Worm (Caenorhabditis elegans): ENCODE measurements around the gene mtp-18.
A peak's percentile ranks its signal among the peaks of the same experiment; 100 is the strongest.

Gene mtp-18

ce11 chrX:6201542-6201941 lies 4.7 kb downstream of the mtp-18 start (continued):
- TF ChIP-seq Y116A8C.19 (tag; optimal IDR thresholded peaks at IDR 0.05; ENCODE audit: borderline replicate concordance) (no peak), fkh-4 (tag; optimal IDR thresholded peaks at IDR 0.05; ENCODE audit: borderline replicate concordance) (no peak), snpc-4 (tag; optimal IDR thresholded peaks at IDR 0.05) (no peak), sup-37 (GFP tag; optimal IDR thresholded peaks at IDR 0.05) (no peak), C04F5.9 (tag; optimal IDR thresholded peaks at IDR 0.05) (no peak), unc-98 (GFP tag; IDR thresholded peaks at IDR 0.05) (no peak), skn-1 (tag; optimal IDR thresholded peaks at IDR 0.05) (no peak), zag-1 (tag; optimal IDR thresholded peaks at IDR 0.05) (no peak), nhr-11 (tag; optimal IDR thresholded peaks at IDR 0.05) (no peak), xbp-1 (tag; optimal IDR thresholded peaks at IDR 0.05) (no peak), fkh-8 (tag; optimal IDR thresholded peaks at IDR 0.05) (no peak), nhr-90 (tag; optimal IDR thresholded peaks at IDR 0.05; ENCODE audit: poor library complexity) (peak; percentile 32), lin-14 (GFP tag; optimal IDR thresholded peaks at IDR 0.05) (peak; percentile 46), blmp-1 (tag; optimal IDR thresholded peaks at IDR 0.05) (peak; percentile 83), nhr-76 (tag; optimal IDR thresholded peaks at IDR 0.05) (no peak), egl-13 (tag; optimal IDR thresholded peaks at IDR 0.05) (no peak), ceh-88 (GFP tag; IDR thresholded peaks at IDR 0.05) (no peak)

- TF ChIP-seq lsy-2 (tag; optimal IDR thresholded peaks at IDR 0.05) (no peak), nhr-85 (tag) (no peak), jun-1 (tag; optimal IDR thresholded peaks at IDR 0.05) (no peak), nhr-77 (tag; optimal IDR thresholded peaks at IDR 0.05) (no peak)
These were observed 9.6 kb downstream of the mtp-18 start, which contains the start of gene daf-9 for ce11 chrX:6196627-6197026. daf-9 (plus strand) TSS chrX:6196927.

DNA sequence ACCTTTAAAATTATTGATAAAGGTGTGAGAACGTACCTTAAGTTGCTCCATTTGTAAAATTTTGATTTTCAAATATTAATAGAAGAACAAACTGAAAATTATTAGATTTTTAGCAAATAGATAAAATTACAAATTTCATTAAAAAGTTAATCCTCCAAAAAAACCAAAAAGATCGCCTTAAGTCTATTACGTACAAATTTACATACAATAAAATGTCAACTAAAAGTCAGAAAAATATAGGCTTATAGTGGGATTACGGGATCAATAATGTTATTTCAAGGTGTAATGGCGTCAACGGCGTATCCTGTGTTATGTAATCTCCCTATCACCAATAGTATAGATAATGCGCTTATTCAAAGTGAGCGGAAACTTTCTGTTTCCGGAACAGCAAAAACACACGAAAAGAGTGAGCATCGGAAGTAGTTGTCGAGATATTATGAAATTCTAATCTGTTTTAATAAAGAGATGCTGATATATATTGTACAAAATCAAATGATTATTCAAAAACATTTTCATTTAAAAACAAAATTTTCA lies 11.9 kb downstream of the mtp-18 start, which contains the start of gene ceh-54:
Gene ceh-54 (minus strand): TSS at position 51 of the 534 bp plus-strand sequence.
- peak; percentile 75 for TF ChIP-seq dsc-1 (tag; optimal IDR thresholded peaks at IDR 0.05)
- no peak for TF ChIP-seq fos-1 (tag; optimal IDR thresholded peaks at IDR 0.05)
- no peak for TF ChIP-seq lir-3 (tag; optimal IDR thresholded peaks at IDR 0.05; ENCODE audit: poor library complexity)
- TF ChIP-seq egl-13 (tag; optimal IDR thresholded peaks at IDR 0.05) = peak; percentile 65
- peak; percentile 8 for TF ChIP-seq nhr-47 (tag; optimal IDR thresholded peaks at IDR 0.05)

DNA sequence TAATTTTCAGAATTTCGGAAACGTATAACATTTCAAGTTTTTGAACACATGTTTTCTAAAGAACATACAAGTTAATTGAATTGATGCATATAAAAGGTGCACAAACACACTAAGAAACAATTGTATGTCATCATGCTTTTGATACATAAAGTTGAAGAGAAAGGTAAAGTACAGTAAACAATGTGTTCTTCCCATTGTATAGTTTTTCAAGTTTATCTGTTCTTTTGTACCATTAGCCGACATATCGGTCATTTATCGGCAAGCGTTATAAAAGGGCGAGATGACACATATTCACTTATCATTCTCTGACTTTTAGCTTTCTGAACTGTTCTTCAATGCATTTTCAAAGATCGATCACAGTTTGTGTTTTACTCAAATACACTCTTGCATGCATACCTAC lies 16.2 kb downstream of the mtp-18 start, which contains the start of gene T13C5.9:
Gene T13C5.9 (plus strand): TSS at position 301 of the 400 bp plus-strand sequence.
- TF ChIP-seq pag-3 (tag; optimal IDR thresholded peaks at IDR 0.05; ENCODE audit: borderline replicate concordance, insufficient read depth) = no peak
- TF ChIP-seq swsn-7 (tag; optimal IDR thresholded peaks at IDR 0.05) = no peak
- TF ChIP-seq nhr-12 (tag; optimal IDR thresholded peaks at IDR 0.05) = no peak
- no peak for TF ChIP-seq nhr-85 (tag)
- TF ChIP-seq unc-86 (tag; optimal IDR thresholded peaks at IDR 0.05) = no peak
- TF ChIP-seq nhr-11 (tag; optimal IDR thresholded peaks at IDR 0.05) = no peak
- no peak for TF ChIP-seq ceh-63 (GFP tag; optimal IDR thresholded peaks at IDR 0.05)
- TF ChIP-seq unc-62 (GFP tag; optimal IDR thresholded peaks at IDR 0.05) = no peak
- TF ChIP-seq fkh-10 (GFP tag; optimal IDR thresholded peaks at IDR 0.05) = no peak
- TF ChIP-seq sox-4 (tag; optimal IDR thresholded peaks at IDR 0.05) = no peak
- TF ChIP-seq lin-13 (GFP tag; optimal IDR thresholded peaks at IDR 0.05) = no peak
- TF ChIP-seq ceh-8 (GFP tag; optimal IDR thresholded peaks at IDR 0.05) = no peak

ce11 chrX:6187848-6188247 lies 18.4 kb downstream of the mtp-18 start, which contains the start of gene T13C5.10:
T13C5.10 (plus strand) TSS chrX:6188148.
- TF ChIP-seq hlh-17 (GFP tag; optimal IDR thresholded peaks at IDR 0.05; ENCODE audit: borderline replicate concordance) = no peak
- no peak for TF ChIP-seq dsc-1 (tag; optimal IDR thresholded peaks at IDR 0.05)
- TF ChIP-seq ceh-90 (tag; optimal IDR thresholded peaks at IDR 0.05) = no peak
- TF ChIP-seq mab-9 (GFP tag; IDR thresholded peaks at IDR 0.05) = no peak
